Fruit fly (Drosophila melanogaster) whole organism, embryonic: Measurements from ENCODE around the gene Est-Q.

Experiments
- Atf-2 ChIP-seq: fragments of 200-800 bp; sonication (Bioruptor generic); optimal IDR thresholded peaks from 2 replicates; lab custom pipeline; 2016; ENCODE audit warnings: missing biosample characterization, missing genetic modification characterization
- CG10267 ChIP-seq: fragments of 200-800 bp; sonication (Bioruptor generic); optimal IDR thresholded peaks from 2 replicates; lab custom pipeline; 2018; ENCODE audit warnings: missing biosample characterization, mild to moderate bottlenecking, missing genetic modification characterization, moderate library complexity
- CG10366 ChIP-seq: fragments of 200-800 bp; sonication (Bioruptor generic); IDR thresholded peaks from 2 replicates; pipeline ENCODE4 v1.3.6; 2022; ENCODE audit warnings: missing biosample characterization, missing genetic modification characterization
- CG10979 ChIP-seq: fragments of 200-800 bp; sonication (Bioruptor generic); optimal IDR thresholded peaks from 2 replicates; lab custom pipeline; 2018; ENCODE audit warnings: missing biosample characterization, mild to moderate bottlenecking, missing genetic modification characterization, moderate library complexity
- CG11723 ChIP-seq: fragments of 200-800 bp; sonication (Bioruptor generic); optimal IDR thresholded peaks from 2 replicates; lab custom pipeline; 2017; ENCODE audit warnings: missing biosample characterization, mild to moderate bottlenecking, missing genetic modification characterization
- CG1233 ChIP-seq: fragments of 200-800 bp; sonication (Bioruptor generic); optimal IDR thresholded peaks from 4 replicates; lab custom pipeline; 2018; ENCODE audit warnings: missing biosample characterization, mild to moderate bottlenecking, missing genetic modification characterization
- CG13775 ChIP-seq: fragments of 200-800 bp; sonication (Bioruptor generic); optimal IDR thresholded peaks from 3 replicates; lab custom pipeline; 2017; ENCODE audit warnings: missing biosample characterization, mild to moderate bottlenecking, missing genetic modification characterization
- CG15601 ChIP-seq: fragments of 200-800 bp; sonication (Bioruptor generic); optimal IDR thresholded peaks from 3 replicates; lab custom pipeline; 2019; ENCODE audit warnings: missing biosample characterization, mild to moderate bottlenecking, missing genetic modification characterization, moderate library complexity
- CG17568 ChIP-seq: fragments of 200-800 bp; sonication (Bioruptor generic); optimal IDR thresholded peaks from 2 replicates; lab custom pipeline; 2018; ENCODE audit warnings: missing biosample characterization, mild to moderate bottlenecking, missing genetic modification characterization, moderate library complexity
- CG18262 ChIP-seq: fragments of 200-800 bp; optimal IDR thresholded peaks from 3 replicates; lab custom pipeline; 2019; ENCODE audit warnings: missing biosample characterization, mild to moderate bottlenecking, missing genetic modification characterization, moderate library complexity
- CG2678 ChIP-seq: fragments of 200-800 bp; sonication (Bioruptor generic); optimal IDR thresholded peaks from 3 replicates; lab custom pipeline; 2019; ENCODE audit warnings: missing biosample characterization, mild to moderate bottlenecking, missing genetic modification characterization, moderate library complexity
- CG2712 ChIP-seq: fragments of 200-800 bp; optimal IDR thresholded peaks from 3 replicates; lab custom pipeline; 2019; ENCODE audit warnings: missing biosample characterization, mild to moderate bottlenecking, missing genetic modification characterization, moderate library complexity
- CG31441 ChIP-seq: fragments of 200-800 bp; sonication (Bioruptor generic); IDR thresholded peaks from 2 replicates; pipeline ENCODE4 v1.3.6; 2022; ENCODE audit warnings: missing biosample characterization, missing genetic modification characterization
- CG4404 ChIP-seq: fragments of 200-800 bp; sonication (Bioruptor generic); IDR thresholded peaks from 2 replicates; pipeline ENCODE4 v1.3.6; 2022; ENCODE audit warnings: missing biosample characterization, missing genetic modification characterization
- CG4424 ChIP-seq: fragments of 200-800 bp; sonication (Bioruptor generic); optimal IDR thresholded peaks from 3 replicates; lab custom pipeline; 2016; ENCODE audit warnings: missing biosample characterization, missing genetic modification characterization
- CG5953 ChIP-seq: fragments of 200-800 bp; sonication (Bioruptor generic); IDR thresholded peaks from 2 replicates; pipeline ENCODE4 v1.3.6; 2022; ENCODE audit warnings: missing biosample characterization, missing genetic modification characterization
- CG6254 ChIP-seq: fragments of 200-800 bp; sonication (Bioruptor generic); optimal IDR thresholded peaks from 3 replicates; lab custom pipeline; 2017; ENCODE audit warnings: mild to moderate bottlenecking, missing biosample characterization, missing genetic modification reagents, missing genetic modification characterization
- CG6689 ChIP-seq: fragments of 200-800 bp; sonication (Bioruptor generic); IDR thresholded peaks from 2 replicates; pipeline ENCODE4 v1.3.6; 2022; ENCODE audit warnings: missing biosample characterization, missing genetic modification characterization
- CG7839 ChIP-seq: fragments of 200-800 bp; sonication (Bioruptor generic); optimal IDR thresholded peaks from 3 replicates; lab custom pipeline; 2018; ENCODE audit warnings: missing biosample characterization, mild to moderate bottlenecking, missing genetic modification characterization, moderate library complexity
- CG8924 ChIP-seq: fragments of 200-800 bp; optimal IDR thresholded peaks from 3 replicates; lab custom pipeline; 2019; ENCODE audit warnings: missing biosample characterization, mild to moderate bottlenecking, missing genetic modification characterization, moderate library complexity
- CG9437 ChIP-seq: fragments of 200-800 bp; sonication (Bioruptor generic); optimal IDR thresholded peaks from 2 replicates; lab custom pipeline; 2018; ENCODE audit warnings: missing biosample characterization, mild to moderate bottlenecking, missing genetic modification characterization
- CG9817 ChIP-seq: fragments of 200-800 bp; sonication (Bioruptor generic); optimal IDR thresholded peaks from 2 replicates; lab custom pipeline; 2018; ENCODE audit warnings: missing biosample characterization, mild to moderate bottlenecking, missing genetic modification characterization, moderate library complexity
- CG9932 ChIP-seq: fragments of 200-800 bp; sonication (Bioruptor generic); IDR thresholded peaks from 2 replicates; pipeline ENCODE4 v1.3.6; 2022; ENCODE audit warnings: missing biosample characterization, missing genetic modification characterization
- D ChIP-seq, 2 experiments: fragments of 200-800 bp in 1 of 2; fragments of >200 bp in 1 of 2; sonication (Bioruptor generic) in 1 of 2; optimal IDR thresholded peaks; 2 replicates in 1 of 2; 3 replicates in 1 of 2; lab custom pipeline; 2017; ENCODE audit warnings: mild to moderate bottlenecking in 1 of 2, missing biosample characterization in 1 of 2, missing genetic modification characterization in 1 of 2, missing genetic modification reagents in 1 of 2
- Opbp ChIP-seq: fragments of 200-800 bp; sonication (Bioruptor generic); IDR thresholded peaks from 3 replicates; pipeline ENCODE4 v1.3.6; 2022; ENCODE audit warnings: missing biosample characterization, missing genetic modification characterization; ENCODE audit not compliant: partially characterized antibody
- Spps ChIP-seq: fragments of 200-800 bp; sonication (Bioruptor generic); optimal IDR thresholded peaks from 2 replicates; lab custom pipeline; 2018; ENCODE audit warnings: missing biosample characterization, mild to moderate bottlenecking, missing genetic modification characterization
- Tbp ChIP-seq: fragments of >200 bp; optimal IDR thresholded peaks from 2 replicates; lab custom pipeline; 2018; ENCODE audit warnings: missing biosample characterization, missing genetic modification characterization
- Trl ChIP-seq, 3 experiments: fragments of >200 bp in 2 of 3; fragments of 200-800 bp in 1 of 3; sonication (Bioruptor generic) in 1 of 3; optimal IDR thresholded peaks; 2 replicates in 1 of 3; 3 replicates in 2 of 3; lab custom pipeline; 2016 to 2017; ENCODE audit warnings: missing biosample characterization in 1 of 3, missing genetic modification characterization in 1 of 3
- ac ChIP-seq: fragments of 200-800 bp; sonication (Bioruptor generic); optimal IDR thresholded peaks from 3 replicates; lab custom pipeline; 2017; ENCODE audit warnings: missing biosample characterization, mild to moderate bottlenecking, missing genetic modification characterization
- aop ChIP-seq: fragments of 200-800 bp; sonication (Bioruptor generic); IDR thresholded peaks from 2 replicates; pipeline ENCODE4 v1.3.6; 2022; ENCODE audit warnings: missing biosample characterization, missing genetic modification characterization
- bsh ChIP-seq, 2 experiments: fragments of 200-800 bp; sonication (Bioruptor generic); optimal IDR thresholded peaks; 2 replicates each; lab custom pipeline; 2017 to 2018; ENCODE audit warnings: mild to moderate bottlenecking in 2 of 2, missing biosample characterization in 2 of 2, missing genetic modification characterization in 2 of 2, moderate library complexity in 1 of 2
- cg ChIP-seq: fragments of 200-800 bp; sonication (Bioruptor generic); optimal IDR thresholded peaks from 3 replicates; lab custom pipeline; 2019; ENCODE audit warnings: missing biosample characterization, mild to moderate bottlenecking, missing genetic modification characterization, moderate library complexity
- chif ChIP-seq, 2 experiments: fragments of 200-800 bp; sonication (Bioruptor generic); optimal IDR thresholded peaks; 3 replicates each; lab custom pipeline; 2016; ENCODE audit warnings: missing biosample characterization in 2 of 2, missing genetic modification characterization in 2 of 2
- crol ChIP-seq: fragments of 200-800 bp; sonication (Bioruptor generic); IDR thresholded peaks from 2 replicates; pipeline ENCODE4 v1.3.6; 2022; ENCODE audit warnings: missing biosample characterization, missing genetic modification characterization
- dmrt11E ChIP-seq: fragments of 200-800 bp; sonication (Bioruptor generic); optimal IDR thresholded peaks from 3 replicates; lab custom pipeline; 2018; ENCODE audit warnings: missing biosample characterization, mild to moderate bottlenecking, missing genetic modification characterization, moderate library complexity
- ems ChIP-seq: fragments of 200-800 bp; sonication (Bioruptor generic); optimal IDR thresholded peaks from 3 replicates; lab custom pipeline; 2016; ENCODE audit warnings: missing biosample characterization, missing genetic modification characterization
- fd96Cb ChIP-seq: fragments of 200-800 bp; sonication (Bioruptor generic); optimal IDR thresholded peaks from 2 replicates; lab custom pipeline; 2018; ENCODE audit warnings: missing biosample characterization, mild to moderate bottlenecking, missing genetic modification characterization, moderate library complexity
- gem ChIP-seq: fragments of 200-800 bp; sonication (Bioruptor generic); optimal IDR thresholded peaks from 2 replicates; lab custom pipeline; 2019; ENCODE audit warnings: missing biosample characterization, mild to moderate bottlenecking, missing genetic modification characterization, moderate library complexity
- gsb-n ChIP-seq: fragments of 200-800 bp; sonication (Bioruptor generic); optimal IDR thresholded peaks from 3 replicates; lab custom pipeline; 2018; ENCODE audit warnings: missing biosample characterization, mild to moderate bottlenecking, missing genetic modification characterization
- hkb ChIP-seq, 2 experiments: fragments of 200-800 bp in 1 of 2; fragments of >200 bp in 1 of 2; sonication (Bioruptor generic) in 1 of 2; IDR thresholded peaks in 1 of 2; optimal IDR thresholded peaks in 1 of 2; 2 replicates each; pipeline versions ENCODE4 v1.3.6 to Lab custom; 2017 to 2022; ENCODE audit warnings: missing biosample characterization in 1 of 2, missing genetic modification characterization in 1 of 2
- lilli ChIP-seq: fragments of 200-800 bp; sonication (Bioruptor generic); optimal IDR thresholded peaks from 3 replicates; lab custom pipeline; 2016; ENCODE audit warnings: missing biosample characterization, missing genetic modification characterization
- nmo ChIP-seq: fragments of 200-800 bp; sonication (Bioruptor generic); optimal IDR thresholded peaks from 2 replicates; lab custom pipeline; 2018; ENCODE audit warnings: missing biosample characterization, mild to moderate bottlenecking, missing genetic modification characterization, moderate library complexity
- phol ChIP-seq: fragments of 200-800 bp; sonication (Bioruptor generic); optimal IDR thresholded peaks from 3 replicates; lab custom pipeline; 2018; ENCODE audit warnings: missing biosample characterization, mild to moderate bottlenecking, missing genetic modification characterization, moderate library complexity
- ro ChIP-seq: fragments of 200-800 bp; sonication (Bioruptor generic); IDR thresholded peaks from 2 replicates; pipeline ENCODE4 v1.3.6; 2022; ENCODE audit warnings: missing biosample characterization, missing genetic modification characterization
- sisA ChIP-seq: fragments of 200-800 bp; sonication (Bioruptor generic); IDR thresholded peaks from 2 replicates; pipeline ENCODE4 v1.3.6; 2022; ENCODE audit warnings: missing biosample characterization, missing genetic modification characterization
- sr ChIP-seq: fragments of 200-800 bp; sonication (Bioruptor generic); IDR thresholded peaks from 3 replicates; pipeline ENCODE4 v1.3.6; 2022; ENCODE audit warnings: missing biosample characterization, missing genetic modification characterization
- tin ChIP-seq: fragments of 200-800 bp; sonication (Bioruptor generic); optimal IDR thresholded peaks from 3 replicates; lab custom pipeline; 2016; ENCODE audit warnings: missing biosample characterization, missing genetic modification characterization
- zen ChIP-seq: fragments of 200-800 bp; sonication (Bioruptor generic); optimal IDR thresholded peaks from 3 replicates; lab custom pipeline; 2018; ENCODE audit warnings: missing biosample characterization, mild to moderate bottlenecking, missing genetic modification characterization, moderate library complexity
- zfh1 ChIP-seq: fragments of 200-800 bp; sonication (Bioruptor generic); IDR thresholded peaks from 3 replicates; pipeline ENCODE4 v1.3.6; 2022; ENCODE audit warnings: missing biosample characterization, missing genetic modification characterization

Est-Q gene

dm6 chr3L:21462860-21463259 is 38.4 kb upstream of the Est-Q start (continued):
- TF ChIP-seq CG8924 (tag; lab: Kevin White, UChicago): peak; percentile 10
- TF ChIP-seq gem: peak; percentile 57
- peak; percentile 20 for TF ChIP-seq CG4424 (GFP tag; lab: Kevin White, UChicago)
- TF ChIP-seq aop (GFP tag; lab: Robert Waterston, UW): no peak
- TF ChIP-seq phol: peak; percentile 58
- TF ChIP-seq Opbp (GFP tag; lab: Robert Waterston, UW): no peak
- peak; percentile 49; the same call in 1 of the 2 replicates for TF ChIP-seq CG4404 (GFP tag; lab: Robert Waterston, UW)
- peak; percentile 24 for TF ChIP-seq CG2678 (tag; lab: Kevin White, UChicago)
- no peak for TF ChIP-seq hkb (optimal IDR thresholded peaks at IDR 0.05; lab: Kevin White, UChicago)
- no peak for TF ChIP-seq hkb (GFP tag; IDR thresholded peaks at IDR 0.05; lab: Robert Waterston, UW)
- peak; percentile 15; the same call in 1 of the 2 replicates for TF ChIP-seq CG6689 (GFP tag; lab: Robert Waterston, UW)
- TF ChIP-seq D (optimal IDR thresholded peaks at IDR 0.05; lab: Kevin White, UChicago): no peak
- TF ChIP-seq D (GFP tag; optimal IDR thresholded peaks at IDR 0.05; lab: Kevin White, UChicago): peak; percentile 59
- TF ChIP-seq dmrt11E (tag; lab: Kevin White, UChicago): peak; percentile 70
- TF ChIP-seq CG7839 (tag; lab: Kevin White, UChicago): peak; percentile 28
- no peak for TF ChIP-seq ems (GFP tag; lab: Kevin White, UChicago)
- TF ChIP-seq CG9437 (GFP tag; lab: Kevin White, UChicago): no peak
- peak; percentile 59 for TF ChIP-seq CG2712 (tag; lab: Kevin White, UChicago)
- no peak for TF ChIP-seq CG17568
- peak; percentile 73 for TF ChIP-seq CG18262 (tag; lab: Kevin White, UChicago)
- peak; percentile 49; the same call in 1 of the 2 replicates for TF ChIP-seq CG31441
- peak; percentile 2 for TF ChIP-seq CG1233 (GFP tag; lab: Kevin White, UChicago)
- peak; percentile 16 for TF ChIP-seq CG10267 (tag; lab: Kevin White, UChicago)
- TF ChIP-seq zen (tag; lab: Kevin White, UChicago): peak; percentile 15
- 0 out of 2 replicates have a peak, but pooled peaks have one; percentile 6 for TF ChIP-seq sisA (GFP tag; lab: Robert Waterston, UW)
- TF ChIP-seq tin (GFP tag; lab: Kevin White, UChicago): no peak
- TF ChIP-seq ro: no peak
- TF ChIP-seq CG15601: peak; percentile 16
- TF ChIP-seq nmo (GFP tag; lab: Kevin White, UChicago): peak; percentile 64
- TF ChIP-seq CG10979 (tag; lab: Kevin White, UChicago): peak; percentile 59
- TF ChIP-seq bsh (GFP tag; optimal IDR thresholded peaks at IDR 0.05; lab: Kevin White, UChicago): peak in 1 of 2 experiments; percentile 33
- TF ChIP-seq fd96Cb (tag; lab: Kevin White, UChicago): peak; percentile 18
- TF ChIP-seq CG13775: peak; percentile 39

- TF ChIP-seq Atf-2 (GFP tag; lab: Kevin White, UChicago) (peak; percentile 43), ac (GFP tag; lab: Kevin White, UChicago) (peak; percentile 100), crol (peak; percentile 56), Trl (optimal IDR thresholded peaks at IDR 0.05; lab: Kevin White, UChicago) (no peak), Trl (GFP tag; optimal IDR thresholded peaks at IDR 0.05; lab: Kevin White, UChicago) (peak; percentile 63), chif (GFP tag; optimal IDR thresholded peaks at IDR 0.05; lab: Kevin White, UChicago) (peak; percentile 54 to 62), cg (no peak), CG10267 (tag; lab: Kevin White, UChicago) (peak; percentile 76), lilli (GFP tag; lab: Kevin White, UChicago) (peak; percentile 0), sr (no peak), CG6254 (GFP tag; lab: Kevin White, UChicago) (peak; percentile 81), CG9817 (tag; lab: Kevin White, UChicago) (no peak), CG9932 (GFP tag; lab: Robert Waterston, UW) (no peak), CG10366 (GFP tag; lab: Robert Waterston, UW) (no peak), CG5953 (GFP tag; lab: Robert Waterston, UW) (no peak), CG11723 (GFP tag; lab: Kevin White, UChicago) (peak; percentile 52), Spps (peak; percentile 88), CG4404 (GFP tag; lab: Robert Waterston, UW) (peak; percentile 68), zfh1 (peak; percentile 89), Tbp (GFP tag; lab: Kevin White, UChicago) (no peak), gsb-n (tag; lab: Kevin White, UChicago) (peak; percentile 92)
Observed at dm6 chr3L:21464240-21464639, 37.0 kb upstream of the Est-Q start.
